Worm (Caenorhabditis elegans): Measurements from ENCODE around the gene sel-12.

- TF ChIP-seq him-1 (tag; optimal IDR thresholded peaks at IDR 0.05) (no peak), W03F9.2 (tag; optimal IDR thresholded peaks at IDR 0.05) (no peak)
Measured at ce11 chrX:880367-880766, 35.3 kb upstream of the sel-12 start, which contains the start of gene ZC13.2.

Measured in whole organism, L4/young adult.